Worm (Caenorhabditis elegans): ENCODE results near the gene T12B3.2.

The T12B3.2 gene

DNA sequence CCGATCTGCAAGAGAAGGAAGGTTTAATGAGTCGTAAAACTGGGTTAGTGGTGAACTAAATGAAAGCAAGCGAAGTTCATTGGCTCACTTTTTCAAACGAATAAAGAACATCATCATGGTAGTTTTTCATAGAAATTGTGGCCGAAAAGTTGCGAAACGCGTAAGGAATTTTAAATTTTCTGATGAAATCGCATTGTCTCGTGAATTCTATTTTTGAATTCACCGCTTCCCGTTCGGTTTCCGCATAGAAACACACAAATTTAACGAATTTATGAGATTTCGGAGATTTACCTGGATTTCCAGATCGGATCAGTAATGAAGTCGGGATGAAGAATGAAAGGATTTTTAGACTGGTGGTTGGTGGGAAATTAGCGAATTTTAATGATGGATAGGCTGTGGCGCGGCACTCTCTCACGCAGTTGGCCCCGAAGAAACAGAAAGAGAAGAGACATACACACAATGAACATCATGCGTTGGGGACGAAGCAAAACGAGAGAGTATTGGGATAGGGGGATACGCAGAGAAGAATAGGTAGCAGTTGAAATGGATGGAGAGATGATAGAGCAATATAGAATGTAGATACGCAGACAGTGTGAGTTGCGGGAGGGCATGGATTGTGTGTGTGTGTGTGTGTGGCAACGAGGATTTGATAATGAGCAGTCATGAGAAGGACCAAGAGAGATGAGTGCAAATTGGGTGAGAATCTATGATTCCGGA lies 10.4 kb downstream of the T12B3.2 start (continued):
- TF ChIP-seq nhr-23 (tag; optimal IDR thresholded peaks at IDR 0.05): no peak
- TF ChIP-seq C34F6.9 (tag; optimal IDR thresholded peaks at IDR 0.05): peak; percentile 77
- TF ChIP-seq nhr-77 (tag; optimal IDR thresholded peaks at IDR 0.05): no peak
- no peak for TF ChIP-seq gmeb-1 (tag; optimal IDR thresholded peaks at IDR 0.05)
- peak; percentile 31 to 65 for TF ChIP-seq lsy-2 (tag; optimal IDR thresholded peaks at IDR 0.05)
- TF ChIP-seq lin-11 (tag; optimal IDR thresholded peaks at IDR 0.05): no peak
- TF ChIP-seq lin-13 (GFP tag; optimal IDR thresholded peaks at IDR 0.05): no peak
- TF ChIP-seq nhr-6 (tag; optimal IDR thresholded peaks at IDR 0.05): no peak
- no peak for TF ChIP-seq elt-3 (tag; optimal IDR thresholded peaks at IDR 0.05)
- peak; percentile 82 for TF ChIP-seq F13H6.1 (tag; optimal IDR thresholded peaks at IDR 0.05)
- no peak for TF ChIP-seq nhr-10 (tag; optimal IDR thresholded peaks at IDR 0.05)
- no peak for TF ChIP-seq skn-1 (tag; optimal IDR thresholded peaks at IDR 0.05)

DNA sequence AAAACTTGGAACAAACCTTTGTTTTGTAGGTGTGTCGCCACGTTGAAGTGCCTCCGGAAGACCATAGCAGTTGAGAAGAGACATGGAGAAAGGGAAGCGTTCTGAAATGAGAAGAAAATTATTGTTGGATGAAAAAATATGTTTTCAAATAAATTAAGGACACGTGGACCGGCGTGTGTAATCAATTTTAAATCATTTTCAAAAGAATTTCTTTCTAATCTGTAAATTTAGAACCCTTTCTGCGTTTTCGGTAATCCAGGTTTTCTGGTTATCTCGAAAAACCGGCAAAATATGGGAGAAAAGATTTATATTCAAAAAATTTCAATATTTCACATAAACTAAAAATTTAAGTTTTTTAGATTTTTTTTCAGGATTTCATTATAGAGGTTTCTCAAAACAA lies 12.2 kb downstream of the T12B3.2 start, which contains the start of gene mob-3:
mob-3 (minus strand) TSS at position 101 of the 400 bp plus-strand sequence.
- TF ChIP-seq egl-27 (tag; optimal IDR thresholded peaks at IDR 0.05) (no peak), fos-1 (tag; optimal IDR thresholded peaks at IDR 0.05) (no peak), elt-3 (tag; optimal IDR thresholded peaks at IDR 0.05) (no peak), mbf-1 (tag; optimal IDR thresholded peaks at IDR 0.05) (no peak), mab-5 (tag; optimal IDR thresholded peaks at IDR 0.05) (no peak), nhr-129 (tag; optimal IDR thresholded peaks at IDR 0.05) (no peak), lin-13 (GFP tag; optimal IDR thresholded peaks at IDR 0.05) (no peak), ceh-16 (tag; optimal IDR thresholded peaks at IDR 0.05) (no peak), nhr-12 (tag; optimal IDR thresholded peaks at IDR 0.05) (no peak), sma-9 (GFP tag; optimal IDR thresholded peaks at IDR 0.05) (no peak), sma-9 (tag; optimal IDR thresholded peaks at IDR 0.05) (no peak), snpc-4 (tag; optimal IDR thresholded peaks at IDR 0.05) (no peak), nhr-237 (tag; optimal IDR thresholded peaks at IDR 0.05) (no peak), ztf-4 (tag; optimal IDR thresholded peaks at IDR 0.05) (no peak), nhr-21 (tag; optimal IDR thresholded peaks at IDR 0.05) (no peak), elt-1 (tag; optimal IDR thresholded peaks at IDR 0.05) (no peak), sem-4 (tag; optimal IDR thresholded peaks at IDR 0.05) (no peak), C34F6.9 (tag; optimal IDR thresholded peaks at IDR 0.05) (no peak), nhr-10 (tag; optimal IDR thresholded peaks at IDR 0.05) (no peak), unc-62 (GFP tag; optimal IDR thresholded peaks at IDR 0.05) (no peak)

DNA sequence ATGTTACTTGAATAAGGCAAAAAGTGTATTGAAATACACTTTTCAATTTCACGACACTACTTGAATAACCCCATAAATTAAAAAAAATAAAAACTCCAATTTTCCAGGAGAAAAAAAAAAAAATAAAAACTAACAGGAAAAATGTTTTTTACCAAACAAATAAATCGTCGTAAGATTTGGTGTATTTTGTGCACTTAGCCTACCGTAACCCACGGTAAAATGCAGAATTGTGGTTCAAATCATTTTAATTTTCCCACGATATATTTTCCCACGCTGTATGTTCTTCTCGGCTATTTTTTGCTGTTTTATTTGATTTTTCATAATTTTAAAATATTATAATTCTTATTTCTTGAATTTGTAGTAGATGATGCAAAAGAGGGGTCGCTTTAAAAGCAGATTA lies 13.1 kb downstream of the T12B3.2 start:
- no peak for TF ChIP-seq C34F6.9 (tag; optimal IDR thresholded peaks at IDR 0.05)
- no peak for TF ChIP-seq zag-1 (tag; optimal IDR thresholded peaks at IDR 0.05)
- no peak for TF ChIP-seq unc-39 (tag; optimal IDR thresholded peaks at IDR 0.05)
- TF ChIP-seq R02D3.7 (tag; optimal IDR thresholded peaks at IDR 0.05): no peak
- TF ChIP-seq skn-1 (tag; optimal IDR thresholded peaks at IDR 0.05): no peak
- no peak for TF ChIP-seq mbf-1 (tag; optimal IDR thresholded peaks at IDR 0.05)
- TF ChIP-seq ceh-16 (tag; optimal IDR thresholded peaks at IDR 0.05): no peak
- TF ChIP-seq aly-2 (tag; optimal IDR thresholded peaks at IDR 0.05): no peak
- TF ChIP-seq nhr-129 (tag; optimal IDR thresholded peaks at IDR 0.05): no peak
- no peak for TF ChIP-seq lin-13 (GFP tag; optimal IDR thresholded peaks at IDR 0.05)
- no peak for TF ChIP-seq mdl-1 (tag; optimal IDR thresholded peaks at IDR 0.05)
- no peak for TF ChIP-seq mab-5 (tag; optimal IDR thresholded peaks at IDR 0.05)
- TF ChIP-seq crh-2 (tag; optimal IDR thresholded peaks at IDR 0.05): no peak

DNA sequence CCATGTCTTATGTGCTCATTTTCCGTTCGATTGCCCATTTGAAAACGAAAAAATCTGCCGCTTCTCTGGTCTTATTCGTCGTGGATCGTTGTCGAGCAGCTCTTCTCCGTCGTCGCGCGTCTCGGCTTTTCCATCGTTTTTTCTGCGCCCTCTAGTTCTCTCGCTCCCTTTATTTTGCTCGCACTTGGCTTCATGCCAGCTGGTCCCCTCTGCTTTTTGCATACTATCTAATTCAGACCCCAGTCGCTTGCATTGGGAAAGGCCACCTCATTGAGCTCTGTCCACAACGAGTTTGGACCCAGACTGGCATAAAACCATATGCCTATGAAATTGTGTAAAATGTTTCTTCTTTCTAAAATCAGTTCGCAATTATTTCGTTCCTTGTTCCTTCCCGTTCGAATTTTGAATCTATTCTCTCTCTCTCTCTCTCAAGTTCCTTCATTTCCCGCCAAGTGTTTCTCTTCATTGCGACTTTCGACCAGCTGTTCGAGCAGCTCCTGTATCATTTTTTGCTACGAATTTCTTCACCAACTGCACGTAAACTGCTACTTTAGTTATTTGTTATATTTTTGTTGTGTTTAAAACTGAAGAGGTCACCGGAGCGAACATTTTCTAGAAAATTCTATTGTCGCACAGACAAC lies 13.6 kb downstream of the T12B3.2 start:
- peak; percentile 37 for TF ChIP-seq lin-11 (tag; optimal IDR thresholded peaks at IDR 0.05)
- TF ChIP-seq C34F6.9 (tag; optimal IDR thresholded peaks at IDR 0.05): peak; percentile 22
- TF ChIP-seq zag-1 (tag; optimal IDR thresholded peaks at IDR 0.05): peak; percentile 54
- TF ChIP-seq ceh-16 (tag; optimal IDR thresholded peaks at IDR 0.05): no peak
- TF ChIP-seq gmeb-1 (tag; optimal IDR thresholded peaks at IDR 0.05): no peak
- TF ChIP-seq unc-55 (GFP tag; optimal IDR thresholded peaks at IDR 0.05): peak; percentile 17
- TF ChIP-seq sma-9 (GFP tag; optimal IDR thresholded peaks at IDR 0.05): peak; percentile 31
- no peak for TF ChIP-seq sma-9 (tag; optimal IDR thresholded peaks at IDR 0.05)
- TF ChIP-seq F13H6.1 (tag; optimal IDR thresholded peaks at IDR 0.05): peak; percentile 61
- peak; percentile 22 for TF ChIP-seq nhr-129 (tag; optimal IDR thresholded peaks at IDR 0.05)

All from whole organism, L2 larva.